Fruit fly (Drosophila melanogaster) whole organism, embryonic: ENCODE results near the gene CG42798.

ENCODE experiments used
- B-H2 ChIP-seq: fragments of 200-800 bp; sonication (Bioruptor generic); optimal IDR thresholded peaks from 2 replicates; lab custom pipeline; 2018; ENCODE audit warnings: missing biosample characterization, mild to moderate bottlenecking, missing genetic modification characterization
- CG10209 ChIP-seq: fragments of 200-800 bp; sonication (Bioruptor generic); optimal IDR thresholded peaks from 3 replicates; lab custom pipeline; 2017; ENCODE audit warnings: missing biosample characterization, mild to moderate bottlenecking, missing genetic modification characterization, missing genetic modification reagents
- CG10366 ChIP-seq: fragments of 200-800 bp; sonication (Bioruptor generic); IDR thresholded peaks from 2 replicates; pipeline ENCODE4 v1.3.6; 2022; ENCODE audit warnings: missing biosample characterization, missing genetic modification characterization
- CG11695 ChIP-seq: fragments of 200-800 bp; sonication (Bioruptor generic); IDR thresholded peaks from 3 replicates; pipeline ENCODE4 v1.3.6; 2022; ENCODE audit warnings: missing biosample characterization, missing genetic modification characterization
- CG1233 ChIP-seq: fragments of 200-800 bp; sonication (Bioruptor generic); optimal IDR thresholded peaks from 4 replicates; lab custom pipeline; 2018; ENCODE audit warnings: missing biosample characterization, mild to moderate bottlenecking, missing genetic modification characterization
- CG13123 ChIP-seq: fragments of 200-800 bp; sonication (Bioruptor generic); optimal IDR thresholded peaks from 2 replicates; lab custom pipeline; 2016; ENCODE audit warnings: missing biosample characterization, missing genetic modification characterization
- CG14710 ChIP-seq: fragments of 200-800 bp; sonication (Bioruptor generic); optimal IDR thresholded peaks from 3 replicates; lab custom pipeline; 2019; ENCODE audit warnings: missing biosample characterization, mild to moderate bottlenecking, missing genetic modification characterization, moderate library complexity
- CG14965 ChIP-seq: fragments of 200-800 bp; sonication (Bioruptor generic); optimal IDR thresholded peaks from 2 replicates; lab custom pipeline; 2016; ENCODE audit warnings: missing biosample characterization, missing genetic modification characterization, borderline replicate concordance
- CG15514 ChIP-seq: fragments of 200-800 bp; sonication (Bioruptor generic); optimal IDR thresholded peaks from 3 replicates; lab custom pipeline; 2017; ENCODE audit warnings: missing biosample characterization, missing genetic modification characterization, mild to moderate bottlenecking, moderate library complexity, missing genetic modification reagents
- CG15696 ChIP-seq: fragments of 200-800 bp; sonication (Bioruptor generic); optimal IDR thresholded peaks from 2 replicates; lab custom pipeline; 2019; ENCODE audit warnings: missing biosample characterization, mild to moderate bottlenecking, missing genetic modification characterization, moderate library complexity
- CG16813 ChIP-seq: fragments of 200-800 bp; sonication (Bioruptor generic); IDR thresholded peaks from 3 replicates; pipeline ENCODE4 v1.3.6; 2022; ENCODE audit warnings: missing biosample characterization, missing genetic modification characterization; ENCODE audit not compliant: partially characterized antibody
- CG17385 ChIP-seq: fragments of 200-800 bp; sonication (Bioruptor generic); optimal IDR thresholded peaks from 3 replicates; lab custom pipeline; 2018; ENCODE audit warnings: missing biosample characterization, mild to moderate bottlenecking, missing genetic modification characterization
- CG30431 ChIP-seq: fragments of 200-800 bp; sonication (Bioruptor generic); optimal IDR thresholded peaks from 2 replicates; lab custom pipeline; 2017; ENCODE audit warnings: missing biosample characterization, missing genetic modification characterization
- CG31365 ChIP-seq: fragments of 200-800 bp; sonication (Bioruptor generic); optimal IDR thresholded peaks from 2 replicates; lab custom pipeline; 2018; ENCODE audit warnings: missing biosample characterization, mild to moderate bottlenecking, missing genetic modification characterization
- CG31388 ChIP-seq: fragments of 200-800 bp; sonication (Bioruptor generic); optimal IDR thresholded peaks from 2 replicates; lab custom pipeline; 2016; ENCODE audit warnings: missing biosample characterization, missing genetic modification characterization
- CG31441 ChIP-seq: fragments of 200-800 bp; sonication (Bioruptor generic); IDR thresholded peaks from 2 replicates; pipeline ENCODE4 v1.3.6; 2022; ENCODE audit warnings: missing biosample characterization, missing genetic modification characterization
- CG32772 ChIP-seq: fragments of 200-800 bp; sonication (Bioruptor generic); IDR thresholded peaks from 2 replicates; pipeline ENCODE4 v1.3.6; 2022; ENCODE audit warnings: missing biosample characterization, missing genetic modification characterization
- CG3726 ChIP-seq: fragments of 200-800 bp; sonication (Bioruptor generic); IDR thresholded peaks from 3 replicates; pipeline ENCODE4, ENCODE4 v1.3.6; 2022; ENCODE audit warnings: missing biosample characterization, missing genetic modification characterization
- CG42726 ChIP-seq: fragments of 200-800 bp; sonication (Bioruptor generic); IDR thresholded peaks from 2 replicates; pipeline ENCODE4 v1.3.6; 2022; ENCODE audit warnings: missing biosample characterization, missing genetic modification characterization; ENCODE audit not compliant: partially characterized antibody
- CG43689 ChIP-seq: fragments of 200-800 bp; sonication (Bioruptor generic); IDR thresholded peaks from 2 replicates; pipeline ENCODE4 v1.3.6; 2022; ENCODE audit warnings: missing biosample characterization, missing genetic modification characterization
- CG8281 ChIP-seq: fragments of 200-800 bp; sonication (Bioruptor generic); optimal IDR thresholded peaks from 2 replicates; lab custom pipeline; 2018; ENCODE audit warnings: missing biosample characterization, mild to moderate bottlenecking, missing genetic modification characterization, moderate library complexity
- CG9727 ChIP-seq: fragments of 200-800 bp; sonication (Bioruptor generic); optimal IDR thresholded peaks from 3 replicates; lab custom pipeline; 2017; ENCODE audit warnings: missing biosample characterization, mild to moderate bottlenecking, missing genetic modification characterization
- CTCF ChIP-seq: fragments of 200-800 bp; sonication (Bioruptor generic); optimal IDR thresholded peaks from 2 replicates; lab custom pipeline; 2017; ENCODE audit warnings: missing biosample characterization, mild to moderate bottlenecking, missing genetic modification characterization, moderate library complexity
- Dek ChIP-seq: fragments of 200-800 bp; sonication (Bioruptor generic); optimal IDR thresholded peaks from 3 replicates; lab custom pipeline; 2019; ENCODE audit warnings: missing biosample characterization, mild to moderate bottlenecking, missing genetic modification characterization, moderate library complexity
- Dip3 ChIP-seq: fragments of 200-800 bp; sonication (Bioruptor generic); optimal IDR thresholded peaks from 3 replicates; lab custom pipeline; 2016; ENCODE audit warnings: missing biosample characterization, missing genetic modification characterization
- Ptx1 ChIP-seq: fragments of 200-800 bp; sonication (Bioruptor generic); IDR thresholded peaks from 2 replicates; pipeline ENCODE4 v1.3.6; 2022; ENCODE audit warnings: missing biosample characterization, missing genetic modification characterization
- Sry-δ ChIP-seq: fragments of 200-800 bp; sonication (Bioruptor generic); optimal IDR thresholded peaks from 2 replicates; lab custom pipeline; 2016; ENCODE audit warnings: missing biosample characterization, missing genetic modification characterization
- Stat92E ChIP-seq, 3 experiments: fragments of >200 bp in 2 of 3; fragments of 200-800 bp in 1 of 3; sonication (Bioruptor generic) in 1 of 3; optimal IDR thresholded peaks; 2 replicates each; lab custom pipeline; 2017 to 2019; ENCODE audit warnings: missing biosample characterization in 3 of 3, missing genetic modification characterization in 3 of 3, mild to moderate bottlenecking in 1 of 3, moderate library complexity in 1 of 3
- ac ChIP-seq: fragments of 200-800 bp; sonication (Bioruptor generic); optimal IDR thresholded peaks from 3 replicates; lab custom pipeline; 2017; ENCODE audit warnings: missing biosample characterization, mild to moderate bottlenecking, missing genetic modification characterization
- ap ChIP-seq: fragments of 200-800 bp; sonication (Bioruptor generic); IDR thresholded peaks from 2 replicates; pipeline ENCODE4 v1.3.6; 2022; ENCODE audit warnings: missing biosample characterization, missing genetic modification characterization
- bbx ChIP-seq: fragments of 200-800 bp; sonication (Bioruptor generic); IDR thresholded peaks from 2 replicates; pipeline ENCODE4 v1.3.6; 2022; ENCODE audit warnings: missing biosample characterization, missing genetic modification characterization; ENCODE audit not compliant: partially characterized antibody
- chinmo ChIP-seq: fragments of 200-800 bp; sonication (Bioruptor generic); IDR thresholded peaks from 4 replicates; pipeline ENCODE4 v1.3.6; 2022; ENCODE audit warnings: missing biosample characterization, missing genetic modification characterization; ENCODE audit not compliant: partially characterized antibody
- crp ChIP-seq, 2 experiments: fragments of 200-800 bp; sonication (Bioruptor generic); optimal IDR thresholded peaks; 2 replicates in 1 of 2; 3 replicates in 1 of 2; lab custom pipeline; 2017; ENCODE audit warnings: missing biosample characterization in 2 of 2, missing genetic modification characterization in 2 of 2, mild to moderate bottlenecking in 1 of 2, moderate library complexity in 1 of 2
- dmrt99B ChIP-seq: fragments of 200-800 bp; sonication (Bioruptor generic); optimal IDR thresholded peaks from 2 replicates; lab custom pipeline; 2018; ENCODE audit warnings: missing biosample characterization, mild to moderate bottlenecking, missing genetic modification characterization, moderate library complexity
- fd102C ChIP-seq: fragments of 200-800 bp; sonication (Bioruptor generic); optimal IDR thresholded peaks from 2 replicates; lab custom pipeline; 2018; ENCODE audit warnings: missing biosample characterization, mild to moderate bottlenecking, missing genetic modification characterization, moderate library complexity
- fd64A ChIP-seq: fragments of 200-800 bp; sonication (Bioruptor generic); optimal IDR thresholded peaks from 3 replicates; lab custom pipeline; 2018; ENCODE audit warnings: missing biosample characterization, mild to moderate bottlenecking, missing genetic modification characterization
- grn ChIP-seq: fragments of 200-800 bp; sonication (Bioruptor generic); optimal IDR thresholded peaks from 3 replicates; lab custom pipeline; 2017; ENCODE audit warnings: missing biosample characterization, missing genetic modification characterization
- knrl ChIP-seq: fragments of 200-800 bp; sonication (Bioruptor generic); IDR thresholded peaks from 3 replicates; pipeline ENCODE4 v1.3.6; 2022; ENCODE audit warnings: missing biosample characterization, missing genetic modification characterization; ENCODE audit not compliant: partially characterized antibody
- lmd ChIP-seq: fragments of 200-800 bp; sonication (Bioruptor generic); IDR thresholded peaks from 2 replicates; pipeline ENCODE4 v1.3.6; 2022; ENCODE audit warnings: missing biosample characterization, missing genetic modification characterization
- nerfin-1 ChIP-seq: fragments of 200-800 bp; sonication (Bioruptor generic); optimal IDR thresholded peaks from 3 replicates; lab custom pipeline; 2019; ENCODE audit warnings: missing biosample characterization, mild to moderate bottlenecking, missing genetic modification characterization, moderate library complexity
- onecut ChIP-seq: fragments of 200-800 bp; sonication (Bioruptor generic); IDR thresholded peaks from 2 replicates; pipeline ENCODE4 v1.3.6; 2022; ENCODE audit warnings: missing biosample characterization, missing genetic modification characterization
- pan ChIP-seq, 4 experiments: fragments of >200 bp in 3 of 4; fragments of 200-800 bp in 1 of 4; sonication (Bioruptor generic) in 1 of 4; optimal IDR thresholded peaks in 3 of 4; IDR thresholded peaks in 1 of 4; 2 replicates each; pipeline versions ENCODE4 v1.3.6 to Lab custom; 2017 to 2022; ENCODE audit warnings: missing biosample characterization in 2 of 4, missing genetic modification characterization in 2 of 4, mixed read lengths in 1 of 4
- peb ChIP-seq: fragments of 200-800 bp; sonication (Bioruptor generic); IDR thresholded peaks from 2 replicates; pipeline ENCODE4 v1.3.6; 2022; ENCODE audit warnings: missing biosample characterization, missing genetic modification characterization
- trh ChIP-seq: fragments of 200-800 bp; sonication (Bioruptor generic); optimal IDR thresholded peaks from 2 replicates; lab custom pipeline; 2016; ENCODE audit warnings: missing biosample characterization, missing genetic modification characterization
- ttk ChIP-seq: fragments of 200-800 bp; sonication (Bioruptor generic); IDR thresholded peaks from 2 replicates; pipeline ENCODE4 v2.1.2; 2022; ENCODE audit warnings: missing biosample characterization, missing genetic modification characterization
- wor ChIP-seq: fragments of 200-800 bp; sonication (Bioruptor generic); IDR thresholded peaks from 2 replicates; pipeline ENCODE4 v1.3.6; 2022; ENCODE audit warnings: missing biosample characterization, missing genetic modification characterization
- yki ChIP-seq: fragments of >200 bp; optimal IDR thresholded peaks from 3 replicates; lab custom pipeline; 2018
- zen ChIP-seq: fragments of 200-800 bp; sonication (Bioruptor generic); optimal IDR thresholded peaks from 3 replicates; lab custom pipeline; 2018; ENCODE audit warnings: missing biosample characterization, mild to moderate bottlenecking, missing genetic modification characterization, moderate library complexity
- zfh1 ChIP-seq: fragments of 200-800 bp; sonication (Bioruptor generic); IDR thresholded peaks from 3 replicates; pipeline ENCODE4 v1.3.6; 2022; ENCODE audit warnings: missing biosample characterization, missing genetic modification characterization

CG42798 gene

dm6 chr3R:17386168-17386819 is 20.2 kb upstream of the CG42798 start (continued):
- peak; percentile 67 for TF ChIP-seq ap (GFP tag; lab: Robert Waterston, UW)
- TF ChIP-seq CG32772 = peak; percentile 69
- peak; percentile 33 for TF ChIP-seq CG13123 (GFP tag; lab: Kevin White, UChicago)
- no peak for TF ChIP-seq crp (GFP tag; optimal IDR thresholded peaks at IDR 0.05; lab: Kevin White, UChicago)
- TF ChIP-seq CTCF (GFP tag; lab: Kevin White, UChicago) = no peak
- peak; percentile 72 for TF ChIP-seq CG14710 (tag; lab: Kevin White, UChicago)
- peak; percentile 42 for TF ChIP-seq CG15696
- peak; percentile 44; the same call in 1 of the 2 replicates for TF ChIP-seq peb (GFP tag; lab: Robert Waterston, UW)
- TF ChIP-seq CG9727 (GFP tag; lab: Kevin White, UChicago) = peak; percentile 57
- peak; percentile 54 for TF ChIP-seq wor
- TF ChIP-seq CG30431 (GFP tag; lab: Kevin White, UChicago) = peak; percentile 42
- no peak for TF ChIP-seq CG42726 (GFP tag; lab: Robert Waterston, UW)
- no peak for TF ChIP-seq CG16813 (GFP tag; lab: Robert Waterston, UW)
- peak; percentile 35 for TF ChIP-seq zen (tag; lab: Kevin White, UChicago)
- TF ChIP-seq pan (optimal IDR thresholded peaks at IDR 0.05; lab: Kevin White, UChicago) = no peak
- TF ChIP-seq pan (GFP tag; optimal IDR thresholded peaks at IDR 0.05 in 1 of 2, IDR thresholded peaks at IDR 0.05 in 1 of 2) = peak in 1 of 2 experiments; percentile 76
- TF ChIP-seq CG31441 = peak; percentile 65
- TF ChIP-seq chinmo (GFP tag; lab: Robert Waterston, UW) = no peak
- peak; percentile 72 for TF ChIP-seq ttk (GFP tag; lab: Robert Waterston, UW)
- no peak for TF ChIP-seq CG31388 (GFP tag; lab: Kevin White, UChicago)
- TF ChIP-seq Sry-δ (GFP tag; lab: Kevin White, UChicago) = peak; percentile 31
- no peak for TF ChIP-seq fd102C (GFP tag; lab: Kevin White, UChicago)
- no peak for TF ChIP-seq CG14965 (GFP tag; lab: Kevin White, UChicago)
- TF ChIP-seq Dek (tag; lab: Kevin White, UChicago) = no peak
- TF ChIP-seq ac (GFP tag; lab: Kevin White, UChicago) = peak; percentile 22
- no peak for TF ChIP-seq CG31365 (tag; lab: Kevin White, UChicago)
- no peak for TF ChIP-seq bbx (GFP tag; lab: Robert Waterston, UW)
- TF ChIP-seq Dip3 (GFP tag; lab: Kevin White, UChicago) = peak; percentile 13
- peak; percentile 82 for TF ChIP-seq CG10366 (GFP tag; lab: Robert Waterston, UW)
- peak; percentile 56 for TF ChIP-seq CG1233 (GFP tag; lab: Kevin White, UChicago)
- peak; percentile 77 for TF ChIP-seq Ptx1 (GFP tag; lab: Robert Waterston, UW)
- TF ChIP-seq yki (lab: Kevin White, UChicago) = no peak
- no peak for TF ChIP-seq CG3726
- TF ChIP-seq knrl (GFP tag; lab: Robert Waterston, UW) = no peak
- TF ChIP-seq CG10209 (GFP tag; lab: Kevin White, UChicago) = peak; percentile 44
- no peak for TF ChIP-seq grn (GFP tag; lab: Kevin White, UChicago)
- no peak for TF ChIP-seq trh
- peak; percentile 57 for TF ChIP-seq fd64A (GFP tag; lab: Kevin White, UChicago)
- no peak for TF ChIP-seq Stat92E (GFP tag; optimal IDR thresholded peaks at IDR 0.05; lab: Kevin White, UChicago)
- TF ChIP-seq CG43689 (GFP tag; lab: Robert Waterston, UW) = peak; percentile 47; the same call in 1 of the 2 replicates
- TF ChIP-seq CG15514 (GFP tag; lab: Kevin White, UChicago) = no peak
- TF ChIP-seq nerfin-1 (tag; lab: Kevin White, UChicago) = peak; percentile 57
- TF ChIP-seq zfh1 = peak; percentile 85
- TF ChIP-seq CG11695 (GFP tag; lab: Robert Waterston, UW) = peak; percentile 61; the same call in 1 of the 3 replicates
- peak; percentile 100 for TF ChIP-seq onecut (GFP tag; lab: Robert Waterston, UW)
- peak; percentile 64 for TF ChIP-seq CG17385 (GFP tag; lab: Kevin White, UChicago)
- peak; percentile 85 for TF ChIP-seq dmrt99B
- TF ChIP-seq B-H2 (GFP tag; lab: Kevin White, UChicago) = no peak
- TF ChIP-seq lmd (GFP tag; lab: Robert Waterston, UW) = peak; percentile 69
- peak; percentile 51 for TF ChIP-seq CG8281 (tag; lab: Kevin White, UChicago)
